Worm (Caenorhabditis elegans): ENCODE results near the gene T23D5.3.

DNA sequence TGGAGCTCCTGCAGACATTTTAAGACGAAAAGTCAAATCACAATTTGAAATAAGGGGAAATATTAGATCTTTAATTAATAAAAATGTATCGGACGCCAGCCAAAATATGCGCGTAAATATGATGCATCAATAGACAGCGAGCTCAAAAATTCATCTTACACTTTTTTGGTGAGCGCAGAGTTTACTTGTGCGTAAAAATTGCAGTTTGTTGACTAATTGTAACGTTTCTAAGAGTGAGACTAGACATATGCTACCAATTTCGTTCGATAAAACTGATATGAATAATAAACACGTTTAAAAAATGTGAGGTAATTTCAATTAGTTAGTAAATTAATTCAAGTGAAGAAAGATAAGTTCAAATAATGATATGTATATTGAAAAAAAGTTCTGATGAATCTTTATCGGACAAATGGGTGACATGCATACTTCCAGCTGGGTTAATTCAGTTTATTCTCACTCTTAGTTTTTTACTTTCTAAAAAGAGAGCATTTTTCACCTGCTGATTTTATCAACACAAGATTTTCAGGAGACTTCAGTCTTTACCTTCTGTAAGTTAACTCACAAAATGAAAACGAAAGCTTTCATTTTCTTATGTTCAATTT is 45.8 kb upstream of the T23D5.3 start, which contains the start of the genes nhr-285 and irld-52:
- TF ChIP-seq lag-1 (GFP tag; IDR thresholded peaks at IDR 0.05) (no peak), chd-7 (tag; optimal IDR thresholded peaks at IDR 0.05) (no peak), ama-1 (optimal IDR thresholded peaks at IDR 0.05) (no peak), ama-1 (GFP tag; optimal IDR thresholded peaks at IDR 0.05) (no peak), ccch-3 (GFP tag; optimal IDR thresholded peaks at IDR 0.05) (no peak), ets-4 (GFP tag; optimal IDR thresholded peaks at IDR 0.05) (no peak), cebp-1 (GFP tag; IDR thresholded peaks at IDR 0.05) (no peak), cebp-1 (tag; optimal IDR thresholded peaks at IDR 0.05) (no peak), bed-1 (GFP tag; IDR thresholded peaks at IDR 0.05) (no peak), let-607 (tag; optimal IDR thresholded peaks at IDR 0.05) (no peak), F57C9.4 (tag; optimal IDR thresholded peaks at IDR 0.05) (no peak)

Measured in whole organism, young adult.